Fruit fly (Drosophila melanogaster): ENCODE results near the gene eIF5B.

The eIF5B gene

DNA sequence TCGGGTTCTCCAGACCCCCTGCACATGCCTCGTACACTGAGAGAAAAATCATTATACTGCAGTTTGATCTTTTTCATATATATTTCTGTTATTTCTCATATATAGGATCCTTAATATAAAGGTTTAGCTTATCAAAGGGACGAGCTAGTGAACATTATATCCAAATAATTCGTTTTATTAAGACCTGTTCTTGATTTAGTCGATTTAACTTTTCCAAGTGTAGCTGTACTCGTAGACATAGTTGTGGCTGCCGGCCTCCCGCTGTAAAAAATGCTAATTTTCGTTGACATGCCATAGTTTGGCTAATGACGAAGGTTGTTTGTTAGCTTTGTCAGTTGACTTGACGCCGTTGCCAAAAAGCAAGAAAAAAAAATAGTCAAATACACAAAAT lies 78.3 kb downstream of the eIF5B start (continued):
- TF ChIP-seq net (GFP tag; optimal IDR thresholded peaks at IDR 0.05) (peak; percentile 36), CG31627 (GFP tag; optimal IDR thresholded peaks at IDR 0.05) (no peak), Blimp-1 (GFP tag; optimal IDR thresholded peaks at IDR 0.05) (no peak), CG10631 (GFP tag; optimal IDR thresholded peaks at IDR 0.05) (peak; percentile 56), spab (GFP tag; optimal IDR thresholded peaks at IDR 0.05) (peak; percentile 32), salr (GFP tag; optimal IDR thresholded peaks at IDR 0.05) (peak in 1 of 2 experiments; percentile 27), topi (GFP tag; optimal IDR thresholded peaks at IDR 0.05) (no peak), CG6792 (GFP tag; optimal IDR thresholded peaks at IDR 0.05) (peak; percentile 3), Gug (GFP tag; IDR thresholded peaks at IDR 0.05) (peak; percentile 58; the same call in 1 of the 2 replicates), fd59A (GFP tag; optimal IDR thresholded peaks at IDR 0.05) (peak; percentile 22), Eip93F (GFP tag; optimal IDR thresholded peaks at IDR 0.05) (no peak), Lpt (GFP tag; optimal IDR thresholded peaks at IDR 0.05) (peak; percentile 51), ss (GFP tag; optimal IDR thresholded peaks at IDR 0.05) (peak; percentile 25 to 29), CG11762 (GFP tag; optimal IDR thresholded peaks at IDR 0.05; ENCODE audit: insufficient read depth) (peak; percentile 12), CG15336 (GFP tag; IDR thresholded peaks at IDR 0.05) (peak; percentile 83), fkh (GFP tag; optimal IDR thresholded peaks at IDR 0.05) (peak; percentile 28), dac (GFP tag; optimal IDR thresholded peaks at IDR 0.05) (no peak), CG6276 (GFP tag; optimal IDR thresholded peaks at IDR 0.05) (peak; percentile 53), CG6854 (GFP tag; optimal IDR thresholded peaks at IDR 0.05) (no peak), CG11902 (GFP tag; optimal IDR thresholded peaks at IDR 0.05) (no peak), CG32006 (GFP tag; optimal IDR thresholded peaks at IDR 0.05) (peak; percentile 70), CG4318 (GFP tag; optimal IDR thresholded peaks at IDR 0.05) (peak; percentile 34), CG16779 (tag; optimal IDR thresholded peaks at IDR 0.05) (peak; percentile 16), vri (GFP tag; optimal IDR thresholded peaks at IDR 0.05) (no peak), Ets96B (tag; optimal IDR thresholded peaks at IDR 0.05) (peak; percentile 54), acj6 (GFP tag; optimal IDR thresholded peaks at IDR 0.05) (peak; percentile 15), CG9139 (GFP tag; optimal IDR thresholded peaks at IDR 0.05) (no peak), Sox102F (GFP tag; optimal IDR thresholded peaks at IDR 0.05) (no peak), dsx (GFP tag; optimal IDR thresholded peaks at IDR 0.05; ENCODE audit: poor library complexity, severe bottlenecking) (peak; percentile 61)

- TF ChIP-seq CG31627 (GFP tag; optimal IDR thresholded peaks at IDR 0.05) = no peak
- TF ChIP-seq CG15336 (GFP tag; IDR thresholded peaks at IDR 0.05) = peak; percentile 73
- TF ChIP-seq CG4318 (GFP tag; optimal IDR thresholded peaks at IDR 0.05) = peak; percentile 9
- TF ChIP-seq pdm3 (GFP tag; optimal IDR thresholded peaks at IDR 0.05) = peak; percentile 3
- peak; percentile 19 for TF ChIP-seq Eip78C (GFP tag)
- TF ChIP-seq Eip93F (GFP tag; optimal IDR thresholded peaks at IDR 0.05) = no peak
- TF ChIP-seq CG6276 (GFP tag; optimal IDR thresholded peaks at IDR 0.05) = peak; percentile 41
- TF ChIP-seq Hr4 (GFP tag; optimal IDR thresholded peaks at IDR 0.05) = peak; percentile 47
- no peak for TF ChIP-seq salr (GFP tag; optimal IDR thresholded peaks at IDR 0.05)
- TF ChIP-seq eg (GFP tag; IDR thresholded peaks at IDR 0.05) = peak; percentile 82
- no peak for TF ChIP-seq CG16779 (tag; optimal IDR thresholded peaks at IDR 0.05)
- TF ChIP-seq CG8119 (GFP tag; IDR thresholded peaks at IDR 0.05) = peak; percentile 67
- TF ChIP-seq Gug (GFP tag; IDR thresholded peaks at IDR 0.05) = peak; percentile 54
- peak; percentile 64 for TF ChIP-seq CG6163 (GFP tag; IDR thresholded peaks at IDR 0.05)
- no peak for TF ChIP-seq dac (GFP tag; optimal IDR thresholded peaks at IDR 0.05)
- no peak for TF ChIP-seq acj6 (GFP tag; optimal IDR thresholded peaks at IDR 0.05)
- peak; percentile 16 for TF ChIP-seq achi (GFP tag; optimal IDR thresholded peaks at IDR 0.05)
- peak; percentile 35 for TF ChIP-seq CG32006 (GFP tag; optimal IDR thresholded peaks at IDR 0.05)
- TF ChIP-seq CG11294 (GFP tag; IDR thresholded peaks at IDR 0.05) = peak; percentile 41; the same call in 1 of the 2 replicates
- no peak for TF ChIP-seq CG10669 (GFP tag; optimal IDR thresholded peaks at IDR 0.05)
Measured at dm6 chr3L:3381869-3382488, 78.8 kb downstream of the eIF5B start.
